Worm (Caenorhabditis elegans) whole organism, young adult: Measurements from ENCODE around the gene C54D2.6.

Source experiments
- lin-54 ChIP-seq: fragments of 200-800 bp; sonication (Bioruptor generic); optimal IDR thresholded peaks from 2 replicates; lab custom pipeline; 2018; ENCODE audit warnings: mild to moderate bottlenecking, missing genetic modification characterization, missing compliant biosample characterization
- mxl-1 ChIP-seq: sonication (generic microtip); optimal IDR thresholded peaks from 2 replicates; lab custom pipeline; 2016; ENCODE audit warnings: missing genetic modification characterization, missing compliant biosample characterization
- snpc-4 ChIP-seq, 5 experiments: fragments of 150-350 bp in 1 of 5; sonication (generic microtip) in 4 of 5; optimal IDR thresholded peaks; 2 replicates each; lab custom pipeline; 2014 to 2018; ENCODE audit warnings: missing genetic modification characterization in 5 of 5, missing biosample characterization in 3 of 5, antibody characterized with exemption in 2 of 5, mild to moderate bottlenecking in 2 of 5, missing compliant biosample characterization in 2 of 5, missing genotype in 2 of 5, moderate library complexity in 2 of 5, missing genetic modification reagents in 1 of 5
- unc-130 ChIP-seq: sonication (generic microtip); optimal IDR thresholded peaks from 2 replicates; lab custom pipeline; 2016; ENCODE audit warnings: missing genetic modification reagents, missing genetic modification characterization, missing compliant biosample characterization
- ztf-18 ChIP-seq: sonication (generic microtip); optimal IDR thresholded peaks from 2 replicates; lab custom pipeline; 2016; ENCODE audit warnings: missing genotype, mild to moderate bottlenecking, missing genetic modification characterization, missing compliant biosample characterization

DNA sequence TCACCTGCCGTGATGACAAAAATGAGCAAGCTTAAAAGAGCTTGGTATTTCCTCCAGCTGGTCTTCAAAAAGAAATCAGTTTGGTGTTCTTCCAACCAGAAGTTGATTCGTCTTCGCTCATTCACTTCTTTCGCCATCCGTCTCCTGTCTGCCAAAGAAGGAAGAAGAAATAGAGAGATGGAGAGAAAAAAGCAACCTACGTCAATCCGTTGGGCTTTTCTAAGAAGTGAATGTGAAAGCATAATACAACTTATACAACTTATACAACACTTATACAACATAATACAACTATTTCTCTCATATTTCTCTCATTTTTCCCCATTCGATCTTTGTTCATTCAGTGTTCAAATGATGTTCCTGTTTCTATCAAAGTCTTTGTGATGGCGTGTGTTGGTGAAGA lies 36.3 kb downstream of the C54D2.6 start:
- TF ChIP-seq mxl-1 (tag; lab: Kevin White, UChicago) (no peak), unc-130 (GFP tag; lab: Kevin White, UChicago) (no peak), ztf-18 (tag; lab: Kevin White, UChicago) (no peak), lin-54 (no peak), snpc-4 (GFP tag; optimal IDR thresholded peaks at IDR 0.05; lab: Kevin White, UChicago) (no peak), snpc-4 (tag; optimal IDR thresholded peaks at IDR 0.05; lab: Kevin White, UChicago) (no peak)
